In the genomic region with DNA sequence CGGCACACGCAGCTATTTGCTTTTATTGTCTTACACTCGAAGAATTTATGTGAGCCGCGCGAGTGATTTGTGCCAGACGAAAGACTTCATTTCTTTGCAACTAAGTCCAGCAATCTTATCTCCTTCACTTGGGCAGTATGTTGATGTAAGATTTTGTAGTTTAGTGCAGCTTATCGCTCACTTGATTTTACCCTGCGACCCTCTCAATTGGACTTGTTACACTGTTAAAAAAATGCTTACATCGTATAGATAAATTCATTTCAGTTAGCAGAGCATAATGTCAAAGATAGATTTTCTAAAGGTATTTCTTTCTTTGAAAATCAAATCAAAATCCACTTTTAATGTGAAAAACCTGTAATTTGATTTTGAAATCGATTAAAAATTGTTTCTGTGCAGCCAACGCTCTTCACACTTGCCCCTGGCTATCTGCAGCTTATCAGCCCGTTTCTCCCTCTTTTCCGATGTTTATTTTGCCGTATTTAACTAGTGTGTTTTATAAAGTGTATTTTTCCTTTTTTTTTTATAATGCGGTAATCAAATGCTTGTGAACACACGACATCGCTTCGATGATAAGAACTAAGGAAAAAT, we compare ENCODE assay signal across 5 fruit fly cellular contexts.
TF ChIP-seq lines count a peak whose summit lies in the region.

No protein-coding gene starts in this region.

- peak; percentile 28 for TF ChIP-seq CTCF in whole organism, embryonic (GFP tag; optimal IDR thresholded peaks at IDR 0.05; lab: Kevin White, UChicago)

TF ChIP-seq in whole organism, adult, 20 proteins besides CTCF, POLR2A, EP300 and RAD21 (continues in another document):
- TF ChIP-seq CG33017 (tag; optimal IDR thresholded peaks at IDR 0.05; lab: Kevin White, UChicago): peak; percentile 96
- peak; percentile 89 for TF ChIP-seq Crg-1 (GFP tag; optimal IDR thresholded peaks at IDR 0.05; lab: Kevin White, UChicago)
- peak; percentile 97 for TF ChIP-seq cic (GFP tag; optimal IDR thresholded peaks at IDR 0.05; lab: Kevin White, UChicago)
- TF ChIP-seq tj (GFP tag; optimal IDR thresholded peaks at IDR 0.05; lab: Kevin White, UChicago): peak; percentile 47
- peak; percentile 79 for TF ChIP-seq toe (GFP tag; optimal IDR thresholded peaks at IDR 0.05; lab: Kevin White, UChicago)
- TF ChIP-seq ovo (GFP tag; optimal IDR thresholded peaks at IDR 0.05; lab: Kevin White, UChicago): peak; percentile 87
- TF ChIP-seq cnc (optimal IDR thresholded peaks at IDR 0.05; lab: Kevin White, UChicago): no peak
- TF ChIP-seq CG12768 (GFP tag; optimal IDR thresholded peaks at IDR 0.05; lab: Kevin White, UChicago): peak; percentile 97
- TF ChIP-seq CG11617 (GFP tag; optimal IDR thresholded peaks at IDR 0.05; lab: Kevin White, UChicago): peak; percentile 97
- TF ChIP-seq CG7101 (tag; optimal IDR thresholded peaks at IDR 0.05; lab: Kevin White, UChicago): peak; percentile 96
- peak; percentile 86 for TF ChIP-seq Mnt (GFP tag; optimal IDR thresholded peaks at IDR 0.05; lab: Kevin White, UChicago)
- peak; percentile 83 for TF ChIP-seq pad (GFP tag; optimal IDR thresholded peaks at IDR 0.05; lab: Kevin White, UChicago)
- peak; percentile 90 for TF ChIP-seq Hr96 (GFP tag; optimal IDR thresholded peaks at IDR 0.05; lab: Kevin White, UChicago)
- peak; percentile 61 for TF ChIP-seq CG1620 (GFP tag; optimal IDR thresholded peaks at IDR 0.05; lab: Kevin White, UChicago)
- peak; percentile 94 for TF ChIP-seq CG7045 (GFP tag; optimal IDR thresholded peaks at IDR 0.05; lab: Kevin White, UChicago)
- no peak for TF ChIP-seq bab1 (GFP tag; optimal IDR thresholded peaks at IDR 0.05; lab: Kevin White, UChicago)

TF ChIP-seq in whole organism, embryonic, 481 proteins besides CTCF, POLR2A, EP300 and RAD21 (continues in another document):
- peak; percentile 83 for TF ChIP-seq Hand (GFP tag; optimal IDR thresholded peaks at IDR 0.05; lab: Kevin White, UChicago)
- no peak for TF ChIP-seq pan (optimal IDR thresholded peaks at IDR 0.05; lab: Kevin White, UChicago)
- TF ChIP-seq pan (GFP tag; optimal IDR thresholded peaks at IDR 0.05 in 1 of 2, IDR thresholded peaks at IDR 0.05 in 1 of 2): peak in 1 of 2 experiments; percentile 92
- TF ChIP-seq CG31365 (tag; optimal IDR thresholded peaks at IDR 0.05; lab: Kevin White, UChicago): peak; percentile 68
- TF ChIP-seq Spps (tag; optimal IDR thresholded peaks at IDR 0.05; lab: Kevin White, UChicago): peak; percentile 68
- peak; percentile 78 for TF ChIP-seq CG12219 (GFP tag; optimal IDR thresholded peaks at IDR 0.05; lab: Kevin White, UChicago)
- peak; percentile 33 for TF ChIP-seq CG13123 (GFP tag; optimal IDR thresholded peaks at IDR 0.05; lab: Kevin White, UChicago)
- peak; percentile 87 for TF ChIP-seq CG2712 (tag; optimal IDR thresholded peaks at IDR 0.05; lab: Kevin White, UChicago)
- TF ChIP-seq chn (GFP tag; optimal IDR thresholded peaks at IDR 0.05; lab: Kevin White, UChicago): peak; percentile 81
- peak; percentile 91 for TF ChIP-seq CG7839 (tag; optimal IDR thresholded peaks at IDR 0.05; lab: Kevin White, UChicago)
- TF ChIP-seq CG15479 (GFP tag; optimal IDR thresholded peaks at IDR 0.05; lab: Kevin White, UChicago): no peak
- TF ChIP-seq otp (GFP tag; IDR thresholded peaks at IDR 0.05; lab: Robert Waterston, UW): peak; percentile 84
- peak; percentile 97 for TF ChIP-seq CG34376 (GFP tag; optimal IDR thresholded peaks at IDR 0.05; lab: Kevin White, UChicago)
- TF ChIP-seq CG10147 (GFP tag; optimal IDR thresholded peaks at IDR 0.05; lab: Kevin White, UChicago): peak; percentile 89
- TF ChIP-seq Dref (GFP tag; IDR thresholded peaks at IDR 0.05; lab: Robert Waterston, UW): no peak
- peak; percentile 83 for TF ChIP-seq CG10209 (GFP tag; optimal IDR thresholded peaks at IDR 0.05; lab: Kevin White, UChicago)
- TF ChIP-seq Pdp1 (GFP tag; optimal IDR thresholded peaks at IDR 0.05; lab: Kevin White, UChicago): peak; percentile 81 to 99

TF ChIP-seq in whole organism, prepupa, 60 proteins besides CTCF, POLR2A, EP300 and RAD21 (continues in another document):
- TF ChIP-seq esn (GFP tag; optimal IDR thresholded peaks at IDR 0.05; lab: Kevin White, UChicago) (peak; percentile 54), CG7368 (GFP tag; optimal IDR thresholded peaks at IDR 0.05; lab: Kevin White, UChicago) (peak; percentile 55), Ets21C (GFP tag; optimal IDR thresholded peaks at IDR 0.05; lab: Kevin White, UChicago) (peak; percentile 14), CG31627 (GFP tag; optimal IDR thresholded peaks at IDR 0.05; lab: Kevin White, UChicago) (peak; percentile 40), pdm3 (GFP tag; optimal IDR thresholded peaks at IDR 0.05; lab: Kevin White, UChicago) (peak; percentile 79), CG8632 (GFP tag; optimal IDR thresholded peaks at IDR 0.05; lab: Kevin White, UChicago) (peak; percentile 56), Sox15 (GFP tag; optimal IDR thresholded peaks at IDR 0.05; lab: Kevin White, UChicago) (no peak), Gug (GFP tag; IDR thresholded peaks at IDR 0.05; lab: Robert Waterston, UW) (peak; percentile 85), Smox (GFP tag; optimal IDR thresholded peaks at IDR 0.05; lab: Kevin White, UChicago) (no peak), CG10631 (GFP tag; optimal IDR thresholded peaks at IDR 0.05; lab: Kevin White, UChicago) (peak; percentile 73), topi (GFP tag; optimal IDR thresholded peaks at IDR 0.05; lab: Kevin White, UChicago) (peak; percentile 55), CG6854 (GFP tag; optimal IDR thresholded peaks at IDR 0.05; lab: Kevin White, UChicago) (no peak), CG4318 (GFP tag; optimal IDR thresholded peaks at IDR 0.05; lab: Kevin White, UChicago) (peak; percentile 72), cyc (GFP tag; optimal IDR thresholded peaks at IDR 0.05; lab: Kevin White, UChicago) (peak; percentile 46), fd85E (GFP tag; optimal IDR thresholded peaks at IDR 0.05; lab: Kevin White, UChicago) (no peak), fkh (GFP tag; optimal IDR thresholded peaks at IDR 0.05; lab: Kevin White, UChicago) (peak; percentile 87), Hr4 (GFP tag; optimal IDR thresholded peaks at IDR 0.05; lab: Kevin White, UChicago) (peak; percentile 89)

TF ChIP-seq in whole organism, pupa, 21 proteins besides CTCF, POLR2A, EP300 and RAD21 (continues in another document):
- no peak for TF ChIP-seq Snoo (tag; optimal IDR thresholded peaks at IDR 0.05; lab: Kevin White, UChicago)
- TF ChIP-seq EcR (GFP tag; optimal IDR thresholded peaks at IDR 0.05; lab: Kevin White, UChicago): no peak
- peak; percentile 67 for TF ChIP-seq Pif1A (GFP tag; optimal IDR thresholded peaks at IDR 0.05; lab: Kevin White, UChicago)
- peak; percentile 85 for TF ChIP-seq CG4496 (GFP tag; IDR thresholded peaks at IDR 0.05; lab: Robert Waterston, UW)
- TF ChIP-seq CG17806 (tag; optimal IDR thresholded peaks at IDR 0.05; lab: Kevin White, UChicago): peak; percentile 66
- peak; percentile 87 for TF ChIP-seq CG8301 (tag; optimal IDR thresholded peaks at IDR 0.05; lab: Kevin White, UChicago)
- no peak for TF ChIP-seq D1 (tag; optimal IDR thresholded peaks at IDR 0.05; lab: Kevin White, UChicago)
- TF ChIP-seq CG34367 (tag; optimal IDR thresholded peaks at IDR 0.05; lab: Kevin White, UChicago): peak; percentile 27
- TF ChIP-seq CG8159 (tag; optimal IDR thresholded peaks at IDR 0.05; lab: Kevin White, UChicago): peak; percentile 73
- peak; percentile 55 for TF ChIP-seq CG15710 (tag; optimal IDR thresholded peaks at IDR 0.05; lab: Kevin White, UChicago)
- no peak for TF ChIP-seq gl (tag; optimal IDR thresholded peaks at IDR 0.05; lab: Kevin White, UChicago)
- TF ChIP-seq CG10348 (GFP tag; IDR thresholded peaks at IDR 0.05; lab: Robert Waterston, UW): peak; percentile 50; the same call in 1 of the 2 replicates
- TF ChIP-seq CG13204 (GFP tag; optimal IDR thresholded peaks at IDR 0.05; lab: Kevin White, UChicago): no peak
- peak; percentile 34 for TF ChIP-seq Pif1B (GFP tag; optimal IDR thresholded peaks at IDR 0.05; lab: Kevin White, UChicago)
- TF ChIP-seq CG12605 (GFP tag; IDR thresholded peaks at IDR 0.05; lab: Robert Waterston, UW): peak; percentile 69; the same call in 1 of the 2 replicates
- TF ChIP-seq fd96Ca (GFP tag; IDR thresholded peaks at IDR 0.05; lab: Robert Waterston, UW): peak; percentile 78
- TF ChIP-seq Ets98B (GFP tag; IDR thresholded peaks at IDR 0.05; lab: Robert Waterston, UW): peak; percentile 80
- peak; percentile 69 for TF ChIP-seq CG9948 (tag; optimal IDR thresholded peaks at IDR 0.05; lab: Kevin White, UChicago)
- peak; percentile 88 for TF ChIP-seq CG14655 (GFP tag; optimal IDR thresholded peaks at IDR 0.05; lab: Kevin White, UChicago)

TF ChIP-seq in whole organism, wandering third instar larva, 38 proteins besides CTCF, POLR2A, EP300 and RAD21 (continues in another document):
- TF ChIP-seq Sp1 (GFP tag; optimal IDR thresholded peaks at IDR 0.05; lab: Kevin White, UChicago) (peak; percentile 7), br (GFP tag; optimal IDR thresholded peaks at IDR 0.05; lab: Kevin White, UChicago) (peak; percentile 54), h (GFP tag; optimal IDR thresholded peaks at IDR 0.05; lab: Kevin White, UChicago) (peak; percentile 80), fru (GFP tag; optimal IDR thresholded peaks at IDR 0.05; lab: Kevin White, UChicago) (peak; percentile 86), Jra (GFP tag; optimal IDR thresholded peaks at IDR 0.05; lab: Kevin White, UChicago) (no peak), rgr (GFP tag; optimal IDR thresholded peaks at IDR 0.05; lab: Kevin White, UChicago) (peak; percentile 73), Hnf4 (GFP tag; optimal IDR thresholded peaks at IDR 0.05; lab: Kevin White, UChicago) (peak; percentile 48), dmrt93B (GFP tag; optimal IDR thresholded peaks at IDR 0.05; lab: Kevin White, UChicago) (peak; percentile 3), sv (GFP tag; optimal IDR thresholded peaks at IDR 0.05; lab: Kevin White, UChicago) (peak; percentile 69), dsf (GFP tag; optimal IDR thresholded peaks at IDR 0.05; lab: Kevin White, UChicago; ENCODE audit: borderline replicate concordance) (no peak), tai (GFP tag; optimal IDR thresholded peaks at IDR 0.05; lab: Kevin White, UChicago) (peak; percentile 58), lola (GFP tag; optimal IDR thresholded peaks at IDR 0.05; lab: Kevin White, UChicago) (no peak), psq (GFP tag; optimal IDR thresholded peaks at IDR 0.05; lab: Kevin White, UChicago) (peak; percentile 54), N (GFP tag; optimal IDR thresholded peaks at IDR 0.05; lab: Kevin White, UChicago) (no peak), HLH106 (tag; optimal IDR thresholded peaks at IDR 0.05; lab: Kevin White, UChicago) (peak; percentile 22), OdsH (GFP tag; optimal IDR thresholded peaks at IDR 0.05; lab: Kevin White, UChicago) (peak; percentile 67), brk (GFP tag; optimal IDR thresholded peaks at IDR 0.05; lab: Kevin White, UChicago) (no peak), Dfd (GFP tag; optimal IDR thresholded peaks at IDR 0.05; lab: Kevin White, UChicago) (no peak), foxo (GFP tag; optimal IDR thresholded peaks at IDR 0.05; lab: Kevin White, UChicago) (peak in 1 of 2 experiments; percentile 77), Rel (GFP tag; optimal IDR thresholded peaks at IDR 0.05; lab: Kevin White, UChicago) (no peak), Rel (tag; optimal IDR thresholded peaks at IDR 0.05; lab: Kevin White, UChicago) (no peak), usp (GFP tag; optimal IDR thresholded peaks at IDR 0.05; lab: Kevin White, UChicago) (no peak), ey (GFP tag; optimal IDR thresholded peaks at IDR 0.05; lab: Kevin White, UChicago) (peak; percentile 73)
